Worm (Caenorhabditis elegans) whole organism, late embryonic: Measurements from ENCODE around the gene Y39A1A.31.

Experiments used
- K09A11.1 ChIP-seq: sonication (generic microtip); optimal IDR thresholded peaks from 2 replicates; lab custom pipeline; 2017; ENCODE audit warnings: antibody characterized with exemption, mild to moderate bottlenecking, missing genetic modification characterization, missing compliant biosample characterization; ENCODE audit not compliant: insufficient read depth
- T23F11.4 ChIP-seq: fragments of 200-800 bp; sonication (Bioruptor generic); optimal IDR thresholded peaks from 2 replicates; lab custom pipeline; 2018; ENCODE audit warnings: mild to moderate bottlenecking, missing genetic modification characterization, missing compliant biosample characterization
- ahr-1 ChIP-seq: sonication (generic microtip); optimal IDR thresholded peaks from 2 replicates; lab custom pipeline; 2016; ENCODE audit warnings: missing genetic modification characterization, missing compliant biosample characterization
- ama-1 ChIP-seq: fragments of 150-350 bp; optimal IDR thresholded peaks from 2 replicates; lab custom pipeline; 2014
- ceh-45 ChIP-seq: fragments of 200-800 bp; sonication (Bioruptor generic); IDR thresholded peaks from 2 replicates; pipeline ENCODE4 v1.3.6; 2022; ENCODE audit warnings: missing genetic modification reagents, missing genetic modification characterization, missing compliant biosample characterization
- dve-1 ChIP-seq: sonication (generic microtip); optimal IDR thresholded peaks from 2 replicates; lab custom pipeline; 2017; ENCODE audit warnings: antibody characterized with exemption, mild to moderate bottlenecking, missing genetic modification characterization, missing compliant biosample characterization
- hlh-13 ChIP-seq: fragments of 200-800 bp; sonication (Bioruptor generic); optimal IDR thresholded peaks from 2 replicates; lab custom pipeline; 2018; ENCODE audit warnings: mild to moderate bottlenecking, missing genetic modification characterization, missing compliant biosample characterization
- hlh-6 ChIP-seq: sonication (generic microtip); optimal IDR thresholded peaks from 2 replicates; lab custom pipeline; 2016; ENCODE audit warnings: missing genotype, missing genetic modification characterization, missing compliant biosample characterization
- pat-9 ChIP-seq: fragments of 200-800 bp; sonication (Bioruptor generic); optimal IDR thresholded peaks from 2 replicates; lab custom pipeline; 2018; ENCODE audit warnings: mild to moderate bottlenecking, missing genetic modification characterization, moderate library complexity, missing compliant biosample characterization

DNA sequence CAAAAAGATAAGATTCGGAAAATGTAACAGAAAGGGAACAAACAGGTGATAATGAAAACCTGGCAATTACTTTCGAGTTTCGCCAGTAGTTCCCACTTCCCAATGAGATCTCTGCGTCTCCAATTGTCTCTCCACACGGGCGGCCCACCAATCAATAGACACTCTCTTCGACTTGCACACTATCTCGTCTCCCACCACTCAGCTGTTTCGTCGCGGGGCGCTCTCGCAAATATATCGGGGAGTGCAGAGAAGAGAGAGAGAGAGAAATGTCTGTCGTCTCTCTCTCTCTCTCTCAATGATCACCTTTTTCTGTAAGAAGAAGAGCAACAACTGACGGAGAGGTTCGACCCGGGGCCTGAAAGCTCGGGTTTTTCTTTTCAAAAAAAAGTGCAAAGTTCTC is 31.2 kb upstream of the Y39A1A.31 start:
- no peak for TF ChIP-seq dve-1 (tag; lab: Kevin White, UChicago)
- no peak for TF ChIP-seq ahr-1
- TF ChIP-seq hlh-13 = no peak
- no peak for TF ChIP-seq pat-9 (tag; lab: Kevin White, UChicago)
- no peak for TF ChIP-seq ceh-45 (GFP tag; lab: Robert Waterston, UW)
- no peak for TF ChIP-seq hlh-6 (tag; lab: Kevin White, UChicago)
- no peak for TF ChIP-seq T23F11.4 (GFP tag; lab: Kevin White, UChicago)
- no peak for TF ChIP-seq ama-1
- TF ChIP-seq K09A11.1 (tag; lab: Kevin White, UChicago) = peak; percentile 29
